Fruit fly (Drosophila melanogaster) whole organism, wandering third instar larva: ENCODE data around the gene AstA.

Experiments
- Mio ChIP-seq: sonication (Bioruptor generic); optimal IDR thresholded peaks from 2 replicates; lab custom pipeline; 2016; ENCODE audit warnings: missing biosample characterization, missing genetic modification characterization
- OdsH ChIP-seq: fragments of 200-800 bp; sonication (Bioruptor generic); optimal IDR thresholded peaks from 2 replicates; lab custom pipeline; 2016; ENCODE audit warnings: missing biosample characterization, mild to moderate bottlenecking, missing genetic modification characterization
- br ChIP-seq: fragments of 200-800 bp; sonication (Bioruptor generic); optimal IDR thresholded peaks from 2 replicates; lab custom pipeline; 2016; ENCODE audit warnings: missing biosample characterization, missing genetic modification characterization
- dl ChIP-seq, 2 experiments: fragments of 175-275, 200-275 bp in 1 of 2; fragments of 200-275 bp in 1 of 2; sonication (Bioruptor generic); optimal IDR thresholded peaks; lab custom pipeline; 2018; ENCODE audit warnings: mild to moderate bottlenecking in 2 of 2, missing biosample characterization in 2 of 2, missing genetic modification characterization in 2 of 2, moderate library complexity in 2 of 2; ENCODE audit not compliant: partially characterized antibody in 2 of 2, insufficient read depth in 1 of 2
- dmrt93B ChIP-seq: fragments of 200-800 bp; sonication (Bioruptor generic); optimal IDR thresholded peaks from 2 replicates; lab custom pipeline; 2018; ENCODE audit warnings: missing biosample characterization, mild to moderate bottlenecking, missing genetic modification characterization
- dsf ChIP-seq: sonication (Bioruptor generic); optimal IDR thresholded peaks from 2 replicates; lab custom pipeline; 2016; ENCODE audit warnings: missing biosample characterization, missing genetic modification characterization, borderline replicate concordance
- foxo ChIP-seq, 2 experiments: fragments of 200-800 bp; sonication (Bioruptor generic); optimal IDR thresholded peaks; 2 replicates in 1 of 2; 3 replicates in 1 of 2; lab custom pipeline; 2016 to 2017; ENCODE audit warnings: missing biosample characterization in 2 of 2, missing genetic modification characterization in 2 of 2
- pan ChIP-seq: fragments of >200 bp; optimal IDR thresholded peaks from 2 replicates; lab custom pipeline; 2017
- psq ChIP-seq: fragments of 200-800 bp; sonication (Bioruptor generic); optimal IDR thresholded peaks from 3 replicates; lab custom pipeline; 2017; ENCODE audit warnings: missing biosample characterization, mild to moderate bottlenecking, missing genetic modification characterization, moderate library complexity

DNA sequence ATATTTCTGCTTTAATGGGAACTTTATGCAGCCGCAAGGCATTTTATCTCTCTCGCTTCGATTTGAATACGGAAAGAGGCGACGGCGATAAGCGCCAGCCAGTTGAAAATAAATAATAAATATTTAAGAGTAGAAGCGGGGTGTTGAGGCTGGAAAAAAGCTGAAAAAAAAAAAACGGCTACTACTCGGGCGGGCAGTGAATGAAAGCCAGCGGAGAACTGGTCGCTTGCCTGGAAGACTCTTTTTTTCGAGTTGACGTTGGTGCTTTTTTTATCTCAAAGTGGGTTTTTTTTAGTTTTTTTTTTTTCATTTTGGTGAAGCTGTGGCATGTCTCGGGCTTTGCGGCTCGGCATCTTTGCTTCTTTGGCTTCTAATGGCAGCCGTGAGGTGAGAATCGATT, 8.6 kb upstream of the AstA start:
- TF ChIP-seq psq (GFP tag; lab: Kevin White, UChicago) (no peak), OdsH (GFP tag; lab: Kevin White, UChicago) (no peak), foxo (GFP tag; optimal IDR thresholded peaks at IDR 0.05; lab: Kevin White, UChicago) (no peak), dmrt93B (GFP tag; lab: Kevin White, UChicago) (no peak), dsf (GFP tag; lab: Kevin White, UChicago) (no peak), dl (GFP tag; optimal IDR thresholded peaks at IDR 0.05; lab: Kevin White, UChicago; ENCODE audit: insufficient read depth in 1 of 2, partially characterized antibody in 2 of 2) (no peak), pan (lab: Kevin White, UChicago) (no peak), br (GFP tag; lab: Kevin White, UChicago) (no peak), Mio (GFP tag; lab: Kevin White, UChicago) (no peak)
